Fruit fly (Drosophila melanogaster) whole organism, wandering third instar larva: ENCODE results near the gene CG18765.
A peak's percentile ranks its signal among the peaks of the same experiment; 100 is the strongest.

Experiments used
- HLH106 ChIP-seq: fragments of 200-800 bp; optimal IDR thresholded peaks from 3 replicates; lab custom pipeline; 2019; ENCODE audit warnings: missing biosample characterization, mild to moderate bottlenecking, missing genetic modification characterization, moderate library complexity
- Hnf4 ChIP-seq: fragments of 200-800 bp; sonication (Bioruptor generic); optimal IDR thresholded peaks from 2 replicates; lab custom pipeline; 2016; ENCODE audit warnings: missing biosample characterization, mild to moderate bottlenecking, missing genetic modification characterization
- dl ChIP-seq, 2 experiments: fragments of 175-275, 200-275 bp in 1 of 2; fragments of 200-275 bp in 1 of 2; sonication (Bioruptor generic); optimal IDR thresholded peaks; lab custom pipeline; 2018; ENCODE audit warnings: mild to moderate bottlenecking in 2 of 2, missing biosample characterization in 2 of 2, missing genetic modification characterization in 2 of 2, moderate library complexity in 2 of 2; ENCODE audit not compliant: partially characterized antibody in 2 of 2, insufficient read depth in 1 of 2
- dmrt93B ChIP-seq: fragments of 200-800 bp; sonication (Bioruptor generic); optimal IDR thresholded peaks from 2 replicates; lab custom pipeline; 2018; ENCODE audit warnings: missing biosample characterization, mild to moderate bottlenecking, missing genetic modification characterization
- sage ChIP-seq: fragments of 200-800 bp; sonication (Bioruptor generic); optimal IDR thresholded peaks from 2 replicates; lab custom pipeline; 2016; ENCODE audit warnings: missing biosample characterization, mild to moderate bottlenecking, missing genetic modification characterization
- tai ChIP-seq: sonication (Bioruptor generic); optimal IDR thresholded peaks from 2 replicates; lab custom pipeline; 2016; ENCODE audit warnings: missing biosample characterization, missing genetic modification characterization

The CG18765 gene

DNA sequence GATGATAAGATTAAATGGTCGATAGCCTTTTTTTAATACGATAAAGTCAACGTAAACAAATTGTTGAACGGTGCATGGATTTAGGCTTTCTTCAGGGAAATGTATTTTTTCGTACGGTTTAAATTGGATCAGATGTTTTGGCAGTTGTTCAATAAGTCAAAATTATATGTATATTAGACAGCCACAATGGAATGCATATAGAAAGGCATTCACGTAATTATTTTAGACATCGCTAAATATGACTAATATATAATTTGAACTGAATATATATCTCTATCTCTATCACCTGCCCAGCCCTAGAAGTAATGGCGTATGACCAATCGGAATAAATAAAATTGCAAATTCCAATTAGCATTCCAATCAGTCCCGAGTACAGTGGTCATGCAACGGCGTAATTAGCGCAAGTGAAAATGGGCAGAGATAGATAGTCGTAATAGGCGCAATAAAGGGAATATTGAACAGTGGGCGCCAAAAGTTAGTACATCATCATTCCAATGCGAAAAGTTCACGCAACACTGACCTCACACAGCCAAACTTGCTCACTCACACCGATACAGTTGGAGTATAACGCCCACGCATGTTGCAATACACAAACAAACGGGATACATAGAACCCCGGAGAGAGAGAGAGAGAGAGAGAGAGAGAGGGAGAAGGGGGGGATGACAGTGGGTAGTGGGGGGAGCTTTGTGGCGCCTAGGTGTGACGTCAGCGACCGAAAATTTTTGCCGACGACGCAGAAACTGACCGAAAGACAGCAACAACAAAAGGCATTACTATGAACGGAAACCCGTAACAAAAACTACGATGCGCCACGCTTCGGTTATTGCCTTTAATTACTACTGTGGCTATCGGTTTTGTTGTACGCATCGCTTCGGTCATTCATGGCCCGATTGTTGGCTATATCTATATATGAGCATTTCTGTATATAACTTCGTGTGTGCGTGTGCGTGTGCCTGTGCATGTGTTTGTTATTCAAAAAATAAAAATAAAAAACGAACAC lies 42.9 kb downstream of the CG18765 start:
- TF ChIP-seq sage (GFP tag; lab: Kevin White, UChicago) (peak; percentile 13), dmrt93B (GFP tag; lab: Kevin White, UChicago) (no peak), tai (peak; percentile 22)

DNA sequence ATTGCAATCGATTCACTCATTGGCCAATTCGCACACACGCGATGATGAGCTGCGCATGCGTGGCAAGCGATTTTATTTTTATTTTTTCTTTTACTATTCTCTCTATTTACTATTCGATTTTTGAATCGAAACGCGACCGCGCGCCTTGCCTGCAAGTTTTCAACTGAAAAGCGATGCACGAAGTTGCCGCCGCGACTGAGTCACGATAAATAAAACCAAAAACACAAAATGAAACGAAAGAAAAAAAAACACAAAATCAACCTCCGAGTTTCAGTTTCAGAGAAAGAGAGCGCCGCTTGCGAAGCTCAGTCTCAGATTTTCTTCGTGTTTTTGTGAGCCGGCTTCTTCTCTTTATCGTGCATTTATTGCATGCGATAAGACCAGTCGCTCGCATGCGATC lies 44.8 kb downstream of the CG18765 start:
- TF ChIP-seq dl (GFP tag; optimal IDR thresholded peaks at IDR 0.05; lab: Kevin White, UChicago; ENCODE audit: insufficient read depth in 1 of 2, partially characterized antibody in 2 of 2) (peak in 1 of 2 experiments; percentile 8), HLH106 (tag; lab: Kevin White, UChicago) (no peak), Hnf4 (no peak)
- TF ChIP-seq, all 38 proteins: peak for 1
